Fruit fly (Drosophila melanogaster) whole organism, adult: Measurements from ENCODE around the gene CG14770.

Experiments used
- CG11617 ChIP-seq: fragments of 200-800 bp; sonication (Bioruptor generic); optimal IDR thresholded peaks from 2 replicates; lab custom pipeline; 2017; ENCODE audit warnings: mild to moderate bottlenecking, missing biosample characterization, missing genetic modification reagents, missing genetic modification characterization
- CG12768 ChIP-seq: fragments of 200-800 bp; sonication (Bioruptor generic); optimal IDR thresholded peaks from 2 replicates; lab custom pipeline; 2017; ENCODE audit warnings: missing biosample characterization, missing genetic modification characterization, mild to moderate bottlenecking, moderate library complexity, missing genetic modification reagents
- CG14711 ChIP-seq: fragments of 200-800 bp; sonication (Bioruptor generic); optimal IDR thresholded peaks from 2 replicates; lab custom pipeline; 2018; ENCODE audit warnings: missing biosample characterization, mild to moderate bottlenecking, missing genetic modification characterization, moderate library complexity
- CG1620 ChIP-seq: fragments of 200-800 bp; sonication (Bioruptor generic); optimal IDR thresholded peaks from 2 replicates; lab custom pipeline; 2016; ENCODE audit warnings: missing biosample characterization, missing genetic modification characterization
- CG33017 ChIP-seq: fragments of 200-800 bp; sonication (Bioruptor generic); optimal IDR thresholded peaks from 2 replicates; lab custom pipeline; 2018; ENCODE audit warnings: missing biosample characterization, mild to moderate bottlenecking, missing genetic modification characterization, moderate library complexity
- CG5204 ChIP-seq: fragments of 200-800 bp; sonication (Bioruptor generic); optimal IDR thresholded peaks from 2 replicates; lab custom pipeline; 2016; ENCODE audit warnings: missing biosample characterization, missing genetic modification characterization
- CG7045 ChIP-seq: fragments of 200-800 bp; sonication (Bioruptor generic); optimal IDR thresholded peaks from 2 replicates; lab custom pipeline; 2017; ENCODE audit warnings: missing biosample characterization, mild to moderate bottlenecking, missing genetic modification characterization
- CG7101 ChIP-seq: fragments of 200-800 bp; sonication (Bioruptor generic); optimal IDR thresholded peaks from 2 replicates; lab custom pipeline; 2018; ENCODE audit warnings: missing biosample characterization, mild to moderate bottlenecking, missing genetic modification characterization, moderate library complexity
- Clk ChIP-seq: fragments of 200-800 bp; sonication (Bioruptor generic); optimal IDR thresholded peaks from 2 replicates; lab custom pipeline; 2017; ENCODE audit warnings: missing biosample characterization, missing genetic modification characterization
- Crg-1 ChIP-seq: fragments of 200-800 bp; sonication (Bioruptor generic); optimal IDR thresholded peaks from 2 replicates; lab custom pipeline; 2016; ENCODE audit warnings: missing biosample characterization, missing genetic modification characterization
- Hr96 ChIP-seq: fragments of 200-800 bp; sonication (Bioruptor generic); optimal IDR thresholded peaks from 2 replicates; lab custom pipeline; 2016; ENCODE audit warnings: missing biosample characterization, missing genetic modification characterization
- Mnt ChIP-seq: fragments of 200-800 bp; sonication (Bioruptor generic); optimal IDR thresholded peaks from 2 replicates; lab custom pipeline; 2016; ENCODE audit warnings: missing biosample characterization, mild to moderate bottlenecking, missing genetic modification characterization
- bab1 ChIP-seq: fragments of 200-800 bp; sonication (Bioruptor generic); optimal IDR thresholded peaks from 3 replicates; lab custom pipeline; 2019; ENCODE audit warnings: missing biosample characterization, mild to moderate bottlenecking, missing genetic modification characterization, moderate library complexity
- cic ChIP-seq: fragments of 200-800 bp; sonication (Bioruptor generic); optimal IDR thresholded peaks from 2 replicates; lab custom pipeline; 2017; ENCODE audit warnings: missing biosample characterization, mild to moderate bottlenecking, missing genetic modification characterization, moderate library complexity
- cnc ChIP-seq, 2 experiments: fragments of >200 bp; optimal IDR thresholded peaks; 2 replicates each; lab custom pipeline; 2017
- kay ChIP-seq: fragments of 200-800 bp; sonication (Bioruptor generic); peaks from one replicate; lab custom pipeline; 2016; ENCODE audit warnings: missing biosample characterization, missing genetic modification characterization, borderline replicate concordance
- ovo ChIP-seq: fragments of 200-800 bp; sonication (Bioruptor generic); optimal IDR thresholded peaks from 2 replicates; lab custom pipeline; 2016; ENCODE audit warnings: missing biosample characterization, missing genetic modification characterization
- pad ChIP-seq: fragments of 200-800 bp; sonication (Bioruptor generic); optimal IDR thresholded peaks from 3 replicates; lab custom pipeline; 2017; ENCODE audit warnings: missing biosample characterization, missing genetic modification characterization, mild to moderate bottlenecking, moderate library complexity, missing genetic modification reagents
- tj ChIP-seq: fragments of 200-800 bp; sonication (Bioruptor generic); optimal IDR thresholded peaks from 3 replicates; lab custom pipeline; 2017; ENCODE audit warnings: missing biosample characterization, mild to moderate bottlenecking, missing genetic modification characterization, moderate library complexity
- toe ChIP-seq: fragments of 200-800 bp; sonication (Bioruptor generic); optimal IDR thresholded peaks from 2 replicates; lab custom pipeline; 2016; ENCODE audit warnings: missing biosample characterization, missing genetic modification characterization

The CG14770 gene

dm6 chrX:1372667-1373066 lies 3.6 kb downstream of the CG14770 start:
- TF ChIP-seq tj (GFP tag; lab: Kevin White, UChicago) (no peak), kay (GFP tag; lab: Kevin White, UChicago) (no peak), toe (GFP tag; lab: Kevin White, UChicago) (no peak)

dm6 chrX:1375265-1375958 lies 6.4 kb downstream of the CG14770 start, which contains the start of gene AMPKalpha:
TSS of gene AMPKalpha (plus strand) at chrX:1375536.
- peak; percentile 75 for TF ChIP-seq tj (GFP tag; lab: Kevin White, UChicago)
- peak; percentile 41 for TF ChIP-seq bab1 (GFP tag; lab: Kevin White, UChicago)
- TF ChIP-seq cic: peak; percentile 33
- no peak for TF ChIP-seq CG7045 (GFP tag; lab: Kevin White, UChicago)

dm6 chrX:1379692-1380349 lies 10.8 kb downstream of the CG14770 start:
- peak in 1 of 2 experiments; percentile 11 for TF ChIP-seq cnc (optimal IDR thresholded peaks at IDR 0.05; lab: Kevin White, UChicago)
- no peak for TF ChIP-seq bab1 (GFP tag; lab: Kevin White, UChicago)

dm6 chrX:1380350-1381060 lies 11.5 kb downstream of the CG14770 start, which contains the start of the genes CG3719 and CG32813:
TSS of gene CG3719 (minus strand) at chrX:1380480.
TSS of gene CG32813 (plus strand) at chrX:1380914.
- TF ChIP-seq cic: no peak
- peak; percentile 73 for TF ChIP-seq CG1620 (GFP tag; lab: Kevin White, UChicago)
- no peak for TF ChIP-seq kay (GFP tag; lab: Kevin White, UChicago)
- no peak for TF ChIP-seq Hr96
- peak; percentile 44 for TF ChIP-seq CG7101 (tag; lab: Kevin White, UChicago)
- no peak for TF ChIP-seq toe (GFP tag; lab: Kevin White, UChicago)
- TF ChIP-seq CG7045 (GFP tag; lab: Kevin White, UChicago): no peak
- TF ChIP-seq cnc (optimal IDR thresholded peaks at IDR 0.05; lab: Kevin White, UChicago): no peak
- no peak for TF ChIP-seq Clk (GFP tag; lab: Kevin White, UChicago)
- TF ChIP-seq CG5204 (GFP tag; lab: Kevin White, UChicago): no peak
- peak; percentile 41 for TF ChIP-seq CG14711 (tag; lab: Kevin White, UChicago)
- peak; percentile 21 for TF ChIP-seq tj (GFP tag; lab: Kevin White, UChicago)
- no peak for TF ChIP-seq ovo
- TF ChIP-seq CG12768: no peak
- TF ChIP-seq Crg-1 (GFP tag; lab: Kevin White, UChicago): peak; percentile 82
- TF ChIP-seq Mnt (GFP tag; lab: Kevin White, UChicago): peak; percentile 52
- peak; percentile 51 for TF ChIP-seq pad (GFP tag; lab: Kevin White, UChicago)
- TF ChIP-seq CG33017: no peak
- peak; percentile 43 for TF ChIP-seq bab1 (GFP tag; lab: Kevin White, UChicago)
- peak; percentile 14 for TF ChIP-seq CG11617

- TF ChIP-seq kay (GFP tag; lab: Kevin White, UChicago) (no peak), CG7101 (tag; lab: Kevin White, UChicago) (no peak), CG33017 (no peak), CG1620 (GFP tag; lab: Kevin White, UChicago) (no peak), tj (GFP tag; lab: Kevin White, UChicago) (no peak), Clk (GFP tag; lab: Kevin White, UChicago) (no peak), Mnt (GFP tag; lab: Kevin White, UChicago) (peak; percentile 34)
Measured at dm6 chrX:1381413-1381991, 12.5 kb downstream of the CG14770 start.

- TF ChIP-seq CG14711 (tag; lab: Kevin White, UChicago) (no peak), CG5204 (GFP tag; lab: Kevin White, UChicago) (no peak), kay (GFP tag; lab: Kevin White, UChicago) (no peak), pad (GFP tag; lab: Kevin White, UChicago) (no peak), Mnt (GFP tag; lab: Kevin White, UChicago) (no peak), CG7045 (GFP tag; lab: Kevin White, UChicago) (no peak), CG11617 (no peak), Crg-1 (GFP tag; lab: Kevin White, UChicago) (no peak), toe (GFP tag; lab: Kevin White, UChicago) (no peak), CG7101 (tag; lab: Kevin White, UChicago) (no peak), cnc (optimal IDR thresholded peaks at IDR 0.05; lab: Kevin White, UChicago) (no peak), CG1620 (GFP tag; lab: Kevin White, UChicago) (no peak)
Measured at dm6 chrX:1382489-1382888, 13.4 kb downstream of the CG14770 start.
